Fruit fly (Drosophila melanogaster): ENCODE measurements around the gene CG31380.

dm6 chr3R:25806145-25806544, 16.9 kb upstream of the CG31380 start, which contains the start of gene BG642167:
- TF ChIP-seq rn (GFP tag; IDR thresholded peaks at IDR 0.05) (no peak), CG8301 (tag; optimal IDR thresholded peaks at IDR 0.05) (no peak), CG10348 (GFP tag; IDR thresholded peaks at IDR 0.05) (no peak)

Data from whole organism, pupa.